Worm (Caenorhabditis elegans) whole organism, young adult: Measurements from ENCODE around the gene F13E6.1.

Source experiments
- B0035.1 ChIP-seq: sonication (generic microtip); optimal IDR thresholded peaks from 2 replicates; lab custom pipeline; 2016; ENCODE audit warnings: missing genetic modification characterization, mild to moderate bottlenecking, missing compliant biosample characterization, missing genotype, missing genetic modification reagents
- F23B12.7 ChIP-seq: sonication (generic microtip); optimal IDR thresholded peaks from 2 replicates; lab custom pipeline; 2017; ENCODE audit warnings: missing genetic modification characterization, mild to moderate bottlenecking, missing compliant biosample characterization, antibody characterized with exemption, moderate library complexity; ENCODE audit not compliant: insufficient read depth
- F49E8.2 ChIP-seq: sonication (generic microtip); optimal IDR thresholded peaks from 3 replicates; lab custom pipeline; 2017; ENCODE audit warnings: missing genetic modification characterization, mild to moderate bottlenecking, missing compliant biosample characterization, antibody characterized with exemption, moderate library complexity; ENCODE audit not compliant: insufficient read depth
- T07F8.4 ChIP-seq: sonication (generic microtip); optimal IDR thresholded peaks from 2 replicates; lab custom pipeline; 2016; ENCODE audit warnings: mild to moderate bottlenecking, missing genetic modification characterization, moderate library complexity, missing compliant biosample characterization
- ccch-3 ChIP-seq: fragments of 200-800 bp; sonication (Bioruptor generic); optimal IDR thresholded peaks from 2 replicates; lab custom pipeline; 2018; ENCODE audit warnings: mild to moderate bottlenecking, missing genetic modification characterization, missing compliant biosample characterization
- ceh-58 ChIP-seq: fragments of 200-800 bp; sonication (Bioruptor generic); IDR thresholded peaks from 2 replicates; pipeline ENCODE4 v1.3.6; 2022; ENCODE audit warnings: missing genetic modification characterization, missing compliant biosample characterization
- dpl-1 ChIP-seq: fragments of 150-350 bp; optimal IDR thresholded peaks from 2 replicates; lab custom pipeline; 2014; ENCODE audit warnings: missing biosample characterization, missing genetic modification reagents, missing genetic modification characterization
- ets-4 ChIP-seq: fragments of 200-800 bp; sonication (Bioruptor generic); optimal IDR thresholded peaks from 2 replicates; lab custom pipeline; 2018; ENCODE audit warnings: mild to moderate bottlenecking, missing genetic modification characterization, missing compliant biosample characterization
- fkh-3 ChIP-seq: sonication (generic microtip); optimal IDR thresholded peaks from 2 replicates; lab custom pipeline; 2016; ENCODE audit warnings: mild to moderate bottlenecking, missing genetic modification characterization, missing compliant biosample characterization
- nhr-90 ChIP-seq: sonication (generic microtip); optimal IDR thresholded peaks from 2 replicates; lab custom pipeline; 2016; ENCODE audit warnings: missing genotype, mild to moderate bottlenecking, missing genetic modification characterization, missing compliant biosample characterization
- tbp1 ChIP-seq: fragments of 200-800 bp; sonication (Bioruptor generic); optimal IDR thresholded peaks from 2 replicates; lab custom pipeline; 2018; ENCODE audit warnings: mild to moderate bottlenecking, missing genetic modification characterization, missing compliant biosample characterization
- ztf-25 ChIP-seq: fragments of 200-800 bp; sonication (Bioruptor generic); IDR thresholded peaks from 2 replicates; pipeline ENCODE4 v1.3.6; 2022; ENCODE audit warnings: missing genetic modification reagents, missing genetic modification characterization, missing compliant biosample characterization

ce11 chrX:10678081-10678736 lies 1.3 kb upstream of the F13E6.1 start:
- TF ChIP-seq T07F8.4 (tag; lab: Kevin White, UChicago) (no peak), F49E8.2 (no peak), nhr-90 (tag; lab: Kevin White, UChicago) (no peak), fkh-3 (no peak), B0035.1 (tag; lab: Kevin White, UChicago) (no peak), ccch-3 (GFP tag; lab: Kevin White, UChicago) (no peak), dpl-1 (GFP tag; lab: Kevin White, UChicago) (no peak), ceh-58 (GFP tag; lab: Robert Waterston, UW) (no peak), ets-4 (GFP tag; lab: Kevin White, UChicago) (no peak), tbp1 (GFP tag; lab: Kevin White, UChicago) (no peak), F23B12.7 (no peak), ztf-25 (GFP tag; lab: Robert Waterston, UW) (no peak)
